ENCODE assay signal across 1 fruit fly cellular context in genomic region chr3R:19113836-19114235, dm6.
TF ChIP-seq lines count a peak whose summit lies in the region.

No protein-coding gene starts in this region.

TF ChIP-seq in whole organism, embryonic, 481 proteins besides CTCF, POLR2A, EP300 and RAD21 (continued from another document and continues in another):
- no peak for TF ChIP-seq ftz-f1 (GFP tag; optimal IDR thresholded peaks at IDR 0.05; lab: Kevin White, UChicago)
- no peak for TF ChIP-seq Mrtf (GFP tag; IDR thresholded peaks at IDR 0.05; lab: Robert Waterston, UW)
- TF ChIP-seq CG33557 (GFP tag; optimal IDR thresholded peaks at IDR 0.05; lab: Kevin White, UChicago): no peak
- TF ChIP-seq fd64A (GFP tag; optimal IDR thresholded peaks at IDR 0.05; lab: Kevin White, UChicago): peak; percentile 22
- no peak for TF ChIP-seq tx (GFP tag; optimal IDR thresholded peaks at IDR 0.05; lab: Kevin White, UChicago)
- no peak for TF ChIP-seq CG2116 (GFP tag; optimal IDR thresholded peaks at IDR 0.05; lab: Kevin White, UChicago)
- TF ChIP-seq Hr78 (GFP tag; optimal IDR thresholded peaks at IDR 0.05; lab: Kevin White, UChicago): no peak
- TF ChIP-seq tap (tag; optimal IDR thresholded peaks at IDR 0.05; lab: Kevin White, UChicago): no peak
- TF ChIP-seq Awh (GFP tag; IDR thresholded peaks at IDR 0.05; lab: Robert Waterston, UW): no peak
- no peak for TF ChIP-seq CG7372 (GFP tag; IDR thresholded peaks at IDR 0.05; lab: Robert Waterston, UW)
- no peak for TF ChIP-seq corto (GFP tag; optimal IDR thresholded peaks at IDR 0.05; lab: Kevin White, UChicago)
- peak; percentile 16 for TF ChIP-seq CG10209 (GFP tag; optimal IDR thresholded peaks at IDR 0.05; lab: Kevin White, UChicago)
- no peak for TF ChIP-seq NC2α (GFP tag; optimal IDR thresholded peaks at IDR 0.05; lab: Kevin White, UChicago)
- TF ChIP-seq CG3281 (GFP tag; optimal IDR thresholded peaks at IDR 0.05; lab: Kevin White, UChicago): no peak
- peak; percentile 21 for TF ChIP-seq lilli (GFP tag; optimal IDR thresholded peaks at IDR 0.05; lab: Kevin White, UChicago)
- no peak for TF ChIP-seq Gug (GFP tag; IDR thresholded peaks at IDR 0.05; lab: Robert Waterston, UW)
- no peak for TF ChIP-seq CG12071 (GFP tag; optimal IDR thresholded peaks at IDR 0.05; lab: Kevin White, UChicago)
- TF ChIP-seq CG15479 (GFP tag; optimal IDR thresholded peaks at IDR 0.05; lab: Kevin White, UChicago): no peak
- TF ChIP-seq nom (GFP tag; optimal IDR thresholded peaks at IDR 0.05; lab: Kevin White, UChicago): no peak
- peak; percentile 50 for TF ChIP-seq Blimp-1 (GFP tag; optimal IDR thresholded peaks at IDR 0.05; lab: Kevin White, UChicago)
- TF ChIP-seq tll (GFP tag; optimal IDR thresholded peaks at IDR 0.05; lab: Kevin White, UChicago): no peak
- peak; percentile 27 for TF ChIP-seq CG10654 (GFP tag; optimal IDR thresholded peaks at IDR 0.05; lab: Kevin White, UChicago)
- no peak for TF ChIP-seq ac (GFP tag; optimal IDR thresholded peaks at IDR 0.05; lab: Kevin White, UChicago)
- no peak for TF ChIP-seq dysf (GFP tag; IDR thresholded peaks at IDR 0.05; lab: Robert Waterston, UW)
- TF ChIP-seq z (GFP tag; IDR thresholded peaks at IDR 0.05; lab: Robert Waterston, UW): no peak
- no peak; the same call in 1 of the 2 replicates for TF ChIP-seq lmd (GFP tag; IDR thresholded peaks at IDR 0.05; lab: Robert Waterston, UW)
- TF ChIP-seq grn (GFP tag; optimal IDR thresholded peaks at IDR 0.05; lab: Kevin White, UChicago): no peak
- TF ChIP-seq shn (GFP tag; optimal IDR thresholded peaks at IDR 0.05; lab: Kevin White, UChicago): peak; percentile 9
- TF ChIP-seq CG11247 (GFP tag; IDR thresholded peaks at IDR 0.05; lab: Robert Waterston, UW): no peak
- TF ChIP-seq CG9932 (GFP tag; IDR thresholded peaks at IDR 0.05; lab: Robert Waterston, UW): no peak
- TF ChIP-seq ssp (GFP tag; IDR thresholded peaks at IDR 0.05; lab: Robert Waterston, UW): no peak
- no peak for TF ChIP-seq cg (GFP tag; optimal IDR thresholded peaks at IDR 0.05; lab: Kevin White, UChicago)
- no peak for TF ChIP-seq CG6272 (GFP tag; IDR thresholded peaks at IDR 0.05; lab: Robert Waterston, UW)
- peak; percentile 66 for TF ChIP-seq HLH4C (GFP tag; IDR thresholded peaks at IDR 0.05; lab: Robert Waterston, UW; ENCODE audit: partially characterized antibody)
- no peak for TF ChIP-seq TFAM (GFP tag; optimal IDR thresholded peaks at IDR 0.05; lab: Kevin White, UChicago)
- TF ChIP-seq CG10321 (GFP tag; IDR thresholded peaks at IDR 0.05; lab: Robert Waterston, UW): no peak
- peak; percentile 54 for TF ChIP-seq ATbp (GFP tag; optimal IDR thresholded peaks at IDR 0.05; lab: Kevin White, UChicago)
- TF ChIP-seq MTF-1 (GFP tag; optimal IDR thresholded peaks at IDR 0.05; lab: Kevin White, UChicago; ENCODE audit: borderline replicate concordance): no peak
- TF ChIP-seq pfk (GFP tag; optimal IDR thresholded peaks at IDR 0.05; lab: Kevin White, UChicago): no peak
- peak; percentile 23; the same call in 1 of the 2 replicates for TF ChIP-seq CG6689 (GFP tag; IDR thresholded peaks at IDR 0.05; lab: Robert Waterston, UW)
- 0 out of 3 replicates have a peak, but pooled peaks have one; percentile 30 for TF ChIP-seq Optix (GFP tag; IDR thresholded peaks at IDR 0.05; lab: Robert Waterston, UW)
- no peak for TF ChIP-seq CG12659 (GFP tag; optimal IDR thresholded peaks at IDR 0.05; lab: Kevin White, UChicago)
- no peak for TF ChIP-seq Hand (GFP tag; optimal IDR thresholded peaks at IDR 0.05; lab: Kevin White, UChicago)
- TF ChIP-seq CG14014 (GFP tag; IDR thresholded peaks at IDR 0.05; lab: Robert Waterston, UW): no peak
- TF ChIP-seq crc (GFP tag; optimal IDR thresholded peaks at IDR 0.05; lab: Kevin White, UChicago): no peak
- TF ChIP-seq Dip3 (GFP tag; optimal IDR thresholded peaks at IDR 0.05; lab: Kevin White, UChicago): no peak
- TF ChIP-seq fd96Cb (tag; optimal IDR thresholded peaks at IDR 0.05; lab: Kevin White, UChicago): peak; percentile 63
- no peak for TF ChIP-seq jumu (GFP tag; optimal IDR thresholded peaks at IDR 0.05; lab: Kevin White, UChicago)
- no peak for TF ChIP-seq CG10431 (GFP tag; optimal IDR thresholded peaks at IDR 0.05; lab: Kevin White, UChicago)
- TF ChIP-seq sens (GFP tag; lab: Kevin White, UChicago): peak; percentile 67
- TF ChIP-seq CG6683 (GFP tag; optimal IDR thresholded peaks at IDR 0.05; lab: Kevin White, UChicago): no peak
- no peak for TF ChIP-seq Dip2 (GFP tag; IDR thresholded peaks at IDR 0.05; lab: Robert Waterston, UW)
- TF ChIP-seq inv (GFP tag; IDR thresholded peaks at IDR 0.05; lab: Robert Waterston, UW; ENCODE audit: partially characterized antibody): peak; percentile 25; the same call in 1 of the 2 replicates
- no peak for TF ChIP-seq danr (GFP tag; IDR thresholded peaks at IDR 0.05; lab: Robert Waterston, UW)
- peak; percentile 63; the same call in 2 of the 3 replicates for TF ChIP-seq ci (GFP tag; IDR thresholded peaks at IDR 0.05; lab: Robert Waterston, UW)
- peak; percentile 36 for TF ChIP-seq pnt (GFP tag; optimal IDR thresholded peaks at IDR 0.05; lab: Kevin White, UChicago)
- no peak; the same call in 1 of the 2 replicates for TF ChIP-seq tna (GFP tag; IDR thresholded peaks at IDR 0.05; lab: Robert Waterston, UW; ENCODE audit: partially characterized antibody)
- no peak for TF ChIP-seq CG18599 (GFP tag; optimal IDR thresholded peaks at IDR 0.05; lab: Kevin White, UChicago)
- TF ChIP-seq CG16863 (GFP tag; optimal IDR thresholded peaks at IDR 0.05; lab: Kevin White, UChicago): peak; percentile 37
- TF ChIP-seq hkb (optimal IDR thresholded peaks at IDR 0.05; lab: Kevin White, UChicago): no peak
- TF ChIP-seq hkb (GFP tag; IDR thresholded peaks at IDR 0.05; lab: Robert Waterston, UW): no peak
- TF ChIP-seq CG3065 (GFP tag; optimal IDR thresholded peaks at IDR 0.05; lab: Kevin White, UChicago): peak; percentile 13
- no peak for TF ChIP-seq mld (GFP tag; IDR thresholded peaks at IDR 0.05; lab: Robert Waterston, UW; ENCODE audit: partially characterized antibody)
- no peak for TF ChIP-seq zf30C (GFP tag; optimal IDR thresholded peaks at IDR 0.05; lab: Kevin White, UChicago)
- TF ChIP-seq gce (GFP tag; IDR thresholded peaks at IDR 0.05; lab: Robert Waterston, UW): no peak
- TF ChIP-seq tio (GFP tag; optimal IDR thresholded peaks at IDR 0.05; lab: Kevin White, UChicago): no peak
- TF ChIP-seq tgo (GFP tag; IDR thresholded peaks at IDR 0.05; lab: Robert Waterston, UW): no peak
- no peak for TF ChIP-seq kni (GFP tag; optimal IDR thresholded peaks at IDR 0.05; lab: Kevin White, UChicago)
- TF ChIP-seq ato (GFP tag; IDR thresholded peaks at IDR 0.05; lab: Robert Waterston, UW; ENCODE audit: partially characterized antibody): peak; percentile 31; the same call in 1 of the 2 replicates
- no peak for TF ChIP-seq Dek (tag; optimal IDR thresholded peaks at IDR 0.05; lab: Kevin White, UChicago)
- TF ChIP-seq CG16779 (GFP tag; IDR thresholded peaks at IDR 0.05; lab: Robert Waterston, UW): no peak
- peak; percentile 11 for TF ChIP-seq CG4424 (GFP tag; optimal IDR thresholded peaks at IDR 0.05; lab: Kevin White, UChicago)
- TF ChIP-seq nerfin-2 (GFP tag; IDR thresholded peaks at IDR 0.05; lab: Robert Waterston, UW; ENCODE audit: partially characterized antibody): peak; percentile 65; the same call in 1 of the 2 replicates
- TF ChIP-seq B-H2 (GFP tag; optimal IDR thresholded peaks at IDR 0.05; lab: Kevin White, UChicago): no peak
- TF ChIP-seq CG31365 (tag; optimal IDR thresholded peaks at IDR 0.05; lab: Kevin White, UChicago): no peak
- TF ChIP-seq unpg (GFP tag; optimal IDR thresholded peaks at IDR 0.05; lab: Kevin White, UChicago): peak; percentile 45
- peak; percentile 21 for TF ChIP-seq trem (tag; optimal IDR thresholded peaks at IDR 0.05; lab: Kevin White, UChicago)
- TF ChIP-seq crol (GFP tag; IDR thresholded peaks at IDR 0.05; lab: Robert Waterston, UW): no peak
- no peak for TF ChIP-seq CkIIα-i1 (GFP tag; IDR thresholded peaks at IDR 0.05; lab: Robert Waterston, UW)
- no peak for TF ChIP-seq CG3995 (GFP tag; optimal IDR thresholded peaks at IDR 0.05; lab: Kevin White, UChicago)
- TF ChIP-seq Six4 (GFP tag; optimal IDR thresholded peaks at IDR 0.05; lab: Kevin White, UChicago): peak; percentile 17
- TF ChIP-seq Tbp (GFP tag; optimal IDR thresholded peaks at IDR 0.05; lab: Kevin White, UChicago): no peak
- TF ChIP-seq chm (GFP tag; IDR thresholded peaks at IDR 0.05; lab: Robert Waterston, UW): no peak
- TF ChIP-seq Ada2b (GFP tag; IDR thresholded peaks at IDR 0.05; lab: Robert Waterston, UW): peak; percentile 26; the same call in 1 of the 2 replicates
- TF ChIP-seq pb (GFP tag; optimal IDR thresholded peaks at IDR 0.05; lab: Kevin White, UChicago): no peak
- TF ChIP-seq esg (GFP tag; conservative IDR thresholded peaks at IDR 0.05; lab: Robert Waterston, UW): peak; percentile 33; the same call in 1 of the 2 replicates
- no peak for TF ChIP-seq CG9797 (GFP tag; optimal IDR thresholded peaks at IDR 0.05; lab: Kevin White, UChicago)
- no peak for TF ChIP-seq CG3163 (GFP tag; optimal IDR thresholded peaks at IDR 0.05; lab: Kevin White, UChicago)
- TF ChIP-seq CG7556 (GFP tag; optimal IDR thresholded peaks at IDR 0.05; lab: Kevin White, UChicago): peak; percentile 3
- TF ChIP-seq fd102C (GFP tag; optimal IDR thresholded peaks at IDR 0.05; lab: Kevin White, UChicago): no peak
- TF ChIP-seq CG14441 (GFP tag; IDR thresholded peaks at IDR 0.05; lab: Robert Waterston, UW): peak; percentile 49; the same call in 1 of the 2 replicates
- TF ChIP-seq ems (GFP tag; optimal IDR thresholded peaks at IDR 0.05; lab: Kevin White, UChicago): no peak
- no peak for TF ChIP-seq CG2120 (GFP tag; optimal IDR thresholded peaks at IDR 0.05; lab: Kevin White, UChicago)
- TF ChIP-seq sima (GFP tag; optimal IDR thresholded peaks at IDR 0.05; lab: Kevin White, UChicago): no peak
- TF ChIP-seq da (GFP tag; optimal IDR thresholded peaks at IDR 0.05; lab: Kevin White, UChicago): no peak
- TF ChIP-seq CG7786 (GFP tag; optimal IDR thresholded peaks at IDR 0.05; lab: Kevin White, UChicago): peak; percentile 7
- TF ChIP-seq Hmx (GFP tag; optimal IDR thresholded peaks at IDR 0.05; lab: Kevin White, UChicago): no peak
- TF ChIP-seq Usf (GFP tag; optimal IDR thresholded peaks at IDR 0.05; lab: Kevin White, UChicago): no peak
- TF ChIP-seq dimm (GFP tag; IDR thresholded peaks at IDR 0.05; lab: Robert Waterston, UW): no peak
- peak; percentile 10 for TF ChIP-seq CG2875 (GFP tag; optimal IDR thresholded peaks at IDR 0.05; lab: Kevin White, UChicago)
- TF ChIP-seq Poxn (GFP tag; IDR thresholded peaks at IDR 0.05; lab: Robert Waterston, UW): no peak
- TF ChIP-seq phol (tag; optimal IDR thresholded peaks at IDR 0.05; lab: Kevin White, UChicago): peak; percentile 54
- peak; percentile 64; the same call in 2 of the 3 replicates for TF ChIP-seq hb (GFP tag; IDR thresholded peaks at IDR 0.05; lab: Robert Waterston, UW; ENCODE audit: partially characterized antibody)
- peak; percentile 43 for TF ChIP-seq CG8388 (GFP tag; optimal IDR thresholded peaks at IDR 0.05; lab: Kevin White, UChicago)
- no peak for TF ChIP-seq CG13123 (GFP tag; optimal IDR thresholded peaks at IDR 0.05; lab: Kevin White, UChicago)
- TF ChIP-seq Sox100B (GFP tag; optimal IDR thresholded peaks at IDR 0.05; lab: Kevin White, UChicago): peak; percentile 27
- TF ChIP-seq al (GFP tag; IDR thresholded peaks at IDR 0.05; lab: Robert Waterston, UW): no peak
- no peak for TF ChIP-seq run (tag; optimal IDR thresholded peaks at IDR 0.05; lab: Kevin White, UChicago)
- no peak for TF ChIP-seq ERR (GFP tag; optimal IDR thresholded peaks at IDR 0.05; lab: Kevin White, UChicago)
- TF ChIP-seq CG17385 (GFP tag; optimal IDR thresholded peaks at IDR 0.05; lab: Kevin White, UChicago): peak; percentile 23
- TF ChIP-seq CG1529 (GFP tag; optimal IDR thresholded peaks at IDR 0.05; lab: Kevin White, UChicago): peak; percentile 41
- TF ChIP-seq ken (GFP tag; IDR thresholded peaks at IDR 0.05; lab: Robert Waterston, UW): peak; percentile 63; the same call in 2 of the 3 replicates
- TF ChIP-seq eyg (GFP tag; optimal IDR thresholded peaks at IDR 0.05; lab: Kevin White, UChicago): no peak
- no peak for TF ChIP-seq CG13775 (GFP tag; optimal IDR thresholded peaks at IDR 0.05; lab: Kevin White, UChicago)
- TF ChIP-seq Side (GFP tag; optimal IDR thresholded peaks at IDR 0.05; lab: Kevin White, UChicago): no peak
- TF ChIP-seq abd-A (tag; optimal IDR thresholded peaks at IDR 0.05; lab: Kevin White, UChicago): no peak
- peak in 1 of 2 experiments; percentile 54 for TF ChIP-seq eve (GFP tag; optimal IDR thresholded peaks at IDR 0.05; lab: Kevin White, UChicago)
- TF ChIP-seq HLH54F (GFP tag; optimal IDR thresholded peaks at IDR 0.05; lab: Kevin White, UChicago): no peak
- no peak for TF ChIP-seq CG31224 (GFP tag; IDR thresholded peaks at IDR 0.05; lab: Robert Waterston, UW)
- peak; percentile 37 for TF ChIP-seq CG4820 (GFP tag; optimal IDR thresholded peaks at IDR 0.05; lab: Kevin White, UChicago)
- TF ChIP-seq fru (optimal IDR thresholded peaks at IDR 0.05; lab: Kevin White, UChicago): no peak
- TF ChIP-seq NC2β (GFP tag; optimal IDR thresholded peaks at IDR 0.05; lab: Kevin White, UChicago): no peak
- peak; percentile 4 for TF ChIP-seq CG14710 (tag; optimal IDR thresholded peaks at IDR 0.05; lab: Kevin White, UChicago)
- TF ChIP-seq CG31441 (GFP tag; IDR thresholded peaks at IDR 0.05; lab: Robert Waterston, UW): 0 out of 2 replicates have a peak, but pooled peaks have one; percentile 32
- TF ChIP-seq CG8089 (GFP tag; optimal IDR thresholded peaks at IDR 0.05; lab: Kevin White, UChicago): no peak
- TF ChIP-seq H15 (GFP tag; IDR thresholded peaks at IDR 0.05; lab: Robert Waterston, UW): no peak
- TF ChIP-seq vfl (GFP tag; optimal IDR thresholded peaks at IDR 0.05; lab: Kevin White, UChicago): no peak
- TF ChIP-seq row (GFP tag; IDR thresholded peaks at IDR 0.05; lab: Robert Waterston, UW): peak; percentile 49; the same call in 2 of the 3 replicates
- peak; percentile 43 for TF ChIP-seq CG30403 (GFP tag; optimal IDR thresholded peaks at IDR 0.05; lab: Kevin White, UChicago)
- TF ChIP-seq sisA (GFP tag; IDR thresholded peaks at IDR 0.05; lab: Robert Waterston, UW): no peak
- TF ChIP-seq D (optimal IDR thresholded peaks at IDR 0.05; lab: Kevin White, UChicago): no peak
- peak; percentile 5 for TF ChIP-seq D (GFP tag; optimal IDR thresholded peaks at IDR 0.05; lab: Kevin White, UChicago)
- no peak for TF ChIP-seq CG32767 (GFP tag; IDR thresholded peaks at IDR 0.05; lab: Robert Waterston, UW)
- no peak for TF ChIP-seq CG13624 (GFP tag; optimal IDR thresholded peaks at IDR 0.05; lab: Kevin White, UChicago)
- no peak for TF ChIP-seq p53 (GFP tag; optimal IDR thresholded peaks at IDR 0.05; lab: Kevin White, UChicago)
